Worm (Caenorhabditis elegans): ENCODE results near the gene sru-27.

Gene sru-27

ce11 chrV:1476284-1476792 is 22.9 kb upstream of the sru-27 start:
- TF ChIP-seq dsc-1 (tag; optimal IDR thresholded peaks at IDR 0.05) (no peak), nhr-85 (tag) (peak; percentile 29)

- TF ChIP-seq efl-1 (optimal IDR thresholded peaks at IDR 0.05) (no peak), efl-1 (GFP tag; optimal IDR thresholded peaks at IDR 0.05 in 1 of 2) (peak in 1 of 2 experiments; percentile 87), rnt-1 (tag; optimal IDR thresholded peaks at IDR 0.05) (no peak)
Measured at ce11 chrV:1476841-1477240, 22.4 kb upstream of the sru-27 start.

ce11 chrV:1480841-1481240 is 18.4 kb upstream of the sru-27 start:
- TF ChIP-seq jun-1 (tag; optimal IDR thresholded peaks at IDR 0.05) (no peak), nhr-76 (tag; optimal IDR thresholded peaks at IDR 0.05) (no peak), irx-1 (tag; optimal IDR thresholded peaks at IDR 0.05) (peak; percentile 11), nhr-84 (tag; optimal IDR thresholded peaks at IDR 0.05) (no peak), F16B12.6 (tag; optimal IDR thresholded peaks at IDR 0.05) (no peak), nhr-77 (tag; optimal IDR thresholded peaks at IDR 0.05) (no peak), ceh-63 (GFP tag; optimal IDR thresholded peaks at IDR 0.05) (no peak), fkh-8 (tag; optimal IDR thresholded peaks at IDR 0.05) (no peak), xbp-1 (tag; optimal IDR thresholded peaks at IDR 0.05) (no peak), ceh-8 (GFP tag; optimal IDR thresholded peaks at IDR 0.05) (no peak), sox-4 (tag; optimal IDR thresholded peaks at IDR 0.05) (no peak), mab-9 (GFP tag; IDR thresholded peaks at IDR 0.05) (no peak), aha-1 (tag; optimal IDR thresholded peaks at IDR 0.05) (no peak), unc-130 (tag; optimal IDR thresholded peaks at IDR 0.05) (peak; percentile 58), mep-1 (tag; optimal IDR thresholded peaks at IDR 0.05) (peak; percentile 5), swsn-7 (tag; optimal IDR thresholded peaks at IDR 0.05) (peak; percentile 31), alr-1 (tag; optimal IDR thresholded peaks at IDR 0.05; ENCODE audit: borderline replicate concordance) (no peak), grh-1 (GFP tag; IDR thresholded peaks at IDR 0.05) (no peak), ces-1 (GFP tag; optimal IDR thresholded peaks at IDR 0.05) (no peak), nhr-71 (tag; optimal IDR thresholded peaks at IDR 0.05) (peak; percentile 88), lin-15B (tag; optimal IDR thresholded peaks at IDR 0.05) (no peak), ceh-82 (tag; optimal IDR thresholded peaks at IDR 0.05) (no peak), ceh-88 (GFP tag; IDR thresholded peaks at IDR 0.05) (no peak), ama-1 (optimal IDR thresholded peaks at IDR 0.05) (no peak), nhr-20 (tag; optimal IDR thresholded peaks at IDR 0.05) (peak; percentile 58), ztf-11 (tag; optimal IDR thresholded peaks at IDR 0.05) (no peak), egl-27 (tag; optimal IDR thresholded peaks at IDR 0.05) (no peak), tbx-2 (tag; optimal IDR thresholded peaks at IDR 0.05) (peak; percentile 37), pag-3 (tag; optimal IDR thresholded peaks at IDR 0.05; ENCODE audit: borderline replicate concordance, insufficient read depth) (peak; percentile 20), nhr-11 (tag; optimal IDR thresholded peaks at IDR 0.05) (no peak), lsy-2 (tag; optimal IDR thresholded peaks at IDR 0.05) (peak in 1 of 2 experiments; percentile 52), sup-37 (GFP tag; optimal IDR thresholded peaks at IDR 0.05) (no peak), nhr-19 (GFP tag; conservative IDR thresholded peaks at IDR 0.05) (peak; percentile 74), mef-2 (tag; optimal IDR thresholded peaks at IDR 0.05) (peak; percentile 26), mdl-1 (tag; optimal IDR thresholded peaks at IDR 0.05) (no peak), efl-1 (optimal IDR thresholded peaks at IDR 0.05) (peak in 1 of 2 experiments; percentile 29), efl-1 (GFP tag; optimal IDR thresholded peaks at IDR 0.05 in 1 of 2) (peak in 1 of 2 experiments; percentile 83), egl-13 (tag; optimal IDR thresholded peaks at IDR 0.05) (no peak), tlp-1 (tag; optimal IDR thresholded peaks at IDR 0.05) (no peak), lir-3 (tag; optimal IDR thresholded peaks at IDR 0.05; ENCODE audit: poor library complexity) (no peak), hlh-4 (tag; optimal IDR thresholded peaks at IDR 0.05) (no peak), skn-1 (tag; optimal IDR thresholded peaks at IDR 0.05) (no peak), snu-23 (GFP tag; optimal IDR thresholded peaks at IDR 0.05) (peak; percentile 41), lin-14 (GFP tag; optimal IDR thresholded peaks at IDR 0.05) (peak; percentile 97), zag-1 (tag; optimal IDR thresholded peaks at IDR 0.05) (no peak), fkh-4 (tag; optimal IDR thresholded peaks at IDR 0.05; ENCODE audit: borderline replicate concordance) (no peak), lin-39 (tag; optimal IDR thresholded peaks at IDR 0.05) (peak; percentile 63)

Data from whole organism, L1 larva.